Worm (Caenorhabditis elegans) whole organism, L1 larva: ENCODE results near the gene Y73F8A.22.

Source experiments
- aly-2 ChIP-seq: fragments of 150-350 bp; optimal IDR thresholded peaks from 2 replicates; lab custom pipeline; 2014; ENCODE audit warnings: missing biosample characterization, missing genetic modification characterization
- dpl-1 ChIP-seq, 3 experiments: fragments of 150-350 bp in 2 of 3; sonication (generic microtip) in 1 of 3; optimal IDR thresholded peaks; 2 replicates each; lab custom pipeline; 2014 to 2017; ENCODE audit warnings: missing biosample characterization in 3 of 3, missing genetic modification characterization in 3 of 3, missing genetic modification reagents in 3 of 3
- egl-27 ChIP-seq, 2 experiments: fragments of 150-350 bp in 1 of 2; sonication (generic microtip); optimal IDR thresholded peaks; 3 replicates each; lab custom pipeline; 2017 to 2018; ENCODE audit warnings: missing biosample characterization in 2 of 2, missing genetic modification characterization in 2 of 2, missing genetic modification reagents in 2 of 2
- fkh-10 ChIP-seq: sonication (generic microtip); optimal IDR thresholded peaks from 2 replicates; lab custom pipeline; 2017; ENCODE audit warnings: missing biosample characterization, missing genetic modification reagents, missing genetic modification characterization
- irx-1 ChIP-seq: sonication (generic microtip); optimal IDR thresholded peaks from 2 replicates; lab custom pipeline; 2016; ENCODE audit warnings: missing genetic modification characterization, missing compliant biosample characterization
- lin-14 ChIP-seq: fragments of 200-800 bp; sonication (Bioruptor generic); optimal IDR thresholded peaks from 2 replicates; lab custom pipeline; 2018; ENCODE audit warnings: mild to moderate bottlenecking, missing genetic modification characterization, moderate library complexity, missing compliant biosample characterization
- nhr-11 ChIP-seq: fragments of 150-350 bp; optimal IDR thresholded peaks from 2 replicates; lab custom pipeline; 2014; ENCODE audit warnings: missing biosample characterization, missing genetic modification characterization
- nhr-28 ChIP-seq: fragments of 150-350 bp; optimal IDR thresholded peaks from 2 replicates; lab custom pipeline; 2014; ENCODE audit warnings: missing biosample characterization, missing genetic modification characterization
- unc-130 ChIP-seq: fragments of 150-350 bp; optimal IDR thresholded peaks from 2 replicates; lab custom pipeline; 2017; ENCODE audit warnings: missing biosample characterization, missing genetic modification characterization, inconsistent platforms

ce11 chrIV:15390927-15391326, 50.3 kb downstream of the Y73F8A.22 start, which contains the start of gene Y73F8A.1159:
- TF ChIP-seq unc-130 (tag; lab: Kevin White, UChicago), result no peak
- TF ChIP-seq aly-2, result no peak
- TF ChIP-seq nhr-11 (tag; lab: Kevin White, UChicago), result no peak
- no peak for TF ChIP-seq lin-14 (GFP tag; lab: Kevin White, UChicago)
- no peak for TF ChIP-seq nhr-28
- TF ChIP-seq egl-27 (tag; optimal IDR thresholded peaks at IDR 0.05; lab: Kevin White, UChicago), result no peak
- TF ChIP-seq fkh-10 (GFP tag; lab: Kevin White, UChicago), result no peak
- no peak for TF ChIP-seq dpl-1 (GFP tag; optimal IDR thresholded peaks at IDR 0.05; lab: Kevin White, UChicago)
- TF ChIP-seq irx-1 (tag; lab: Kevin White, UChicago), result no peak
